Worm (Caenorhabditis elegans) whole organism, early embryonic: Measurements from ENCODE around the gene hlh-19.

Source experiments
- ets-7 ChIP-seq: sonication (generic microtip); optimal IDR thresholded peaks from 2 replicates; lab custom pipeline; 2016; ENCODE audit warnings: missing genotype, missing genetic modification characterization, missing compliant biosample characterization
- tbx-37 ChIP-seq: fragments of 200-800 bp; sonication (Bioruptor generic); conservative IDR thresholded peaks from 2 replicates; pipeline ENCODE4 v1.3.6; 2022; ENCODE audit warnings: missing genetic modification reagents, missing genetic modification characterization, missing compliant biosample characterization

DNA sequence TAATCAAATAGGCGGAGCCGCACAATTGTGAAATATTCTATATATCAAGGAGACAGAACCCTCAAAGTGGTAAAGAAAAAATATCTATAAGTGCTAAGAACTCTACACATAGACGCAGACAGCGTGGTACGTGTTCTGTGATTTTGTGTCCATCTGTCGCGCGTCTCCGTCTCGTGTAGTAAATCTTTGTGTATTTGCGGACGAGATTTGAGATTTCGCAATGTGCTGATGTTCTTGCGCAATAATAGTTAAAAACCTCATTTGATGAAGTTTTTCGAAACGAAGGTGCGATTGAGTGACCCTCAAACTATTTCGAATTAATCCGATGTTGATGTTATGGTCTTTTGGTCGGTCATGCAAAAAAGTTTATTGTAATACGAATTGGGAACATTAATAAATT lies 16.2 kb upstream of the hlh-19 start:
- no peak for TF ChIP-seq tbx-37 (GFP tag; lab: Robert Waterston, UW)
- no peak for TF ChIP-seq ets-7 (tag; lab: Kevin White, UChicago)
